Worm (Caenorhabditis elegans) whole organism, L4 larva: Measurements from ENCODE around the gene kcnl-1.

ENCODE experiments used
- ceh-28 ChIP-seq: fragments of 150-350 bp; optimal IDR thresholded peaks from 2 replicates; lab custom pipeline; 2014; ENCODE audit warnings: missing biosample characterization, missing genetic modification reagents, missing genetic modification characterization
- ceh-82 ChIP-seq: sonication (generic microtip); optimal IDR thresholded peaks from 2 replicates; lab custom pipeline; 2017; ENCODE audit warnings: missing biosample characterization, missing genetic modification characterization
- dmd-6 ChIP-seq: fragments of 200-800 bp; sonication (Bioruptor generic); IDR thresholded peaks from 2 replicates; pipeline ENCODE4 v1.3.6; 2022; ENCODE audit warnings: missing genetic modification reagents, missing genetic modification characterization, missing compliant biosample characterization
- fos-1 ChIP-seq: fragments of 150-350 bp; optimal IDR thresholded peaks from 2 replicates; lab custom pipeline; 2014; ENCODE audit warnings: missing biosample characterization, missing genetic modification characterization
- lin-1 ChIP-seq: fragments of 200-800 bp; sonication (Bioruptor generic); IDR thresholded peaks from 2 replicates; pipeline ENCODE4 v1.3.6; 2022; ENCODE audit warnings: missing genetic modification reagents, missing genetic modification characterization, missing compliant biosample characterization
- lin-13 ChIP-seq: fragments of 150-350 bp; optimal IDR thresholded peaks from 2 replicates; lab custom pipeline; 2014; ENCODE audit warnings: missing biosample characterization, missing genetic modification reagents, missing genetic modification characterization
- nhr-102 ChIP-seq: sonication (generic microtip); optimal IDR thresholded peaks from 2 replicates; lab custom pipeline; 2016; ENCODE audit warnings: mild to moderate bottlenecking, missing genetic modification characterization, moderate library complexity, missing compliant biosample characterization
- nhr-48 ChIP-seq: sonication (generic microtip); optimal IDR thresholded peaks from 2 replicates; lab custom pipeline; 2016; ENCODE audit warnings: mild to moderate bottlenecking, missing genetic modification characterization, missing compliant biosample characterization
- nhr-76 ChIP-seq: fragments of 150-350 bp; optimal IDR thresholded peaks from 2 replicates; lab custom pipeline; 2014; ENCODE audit warnings: missing biosample characterization, missing genetic modification characterization
- unc-62 ChIP-seq, 3 experiments: fragments of 150-350 bp in 1 of 3; sonication (generic microtip); optimal IDR thresholded peaks in 2 of 3; peaks in 1 of 3; 1 replicate in 1 of 3; 2 replicates in 2 of 3; lab custom pipeline; 2014 to 2017; ENCODE audit warnings: missing biosample characterization in 3 of 3, missing genetic modification characterization in 3 of 3, missing genetic modification reagents in 3 of 3, missing genotype in 1 of 3
- zfp-3 ChIP-seq: fragments of 200-800 bp; sonication (Bioruptor generic); conservative IDR thresholded peaks from 2 replicates; pipeline ENCODE4 v1.3.6; 2022; ENCODE audit warnings: missing genetic modification reagents, missing genetic modification characterization, missing compliant biosample characterization

DNA sequence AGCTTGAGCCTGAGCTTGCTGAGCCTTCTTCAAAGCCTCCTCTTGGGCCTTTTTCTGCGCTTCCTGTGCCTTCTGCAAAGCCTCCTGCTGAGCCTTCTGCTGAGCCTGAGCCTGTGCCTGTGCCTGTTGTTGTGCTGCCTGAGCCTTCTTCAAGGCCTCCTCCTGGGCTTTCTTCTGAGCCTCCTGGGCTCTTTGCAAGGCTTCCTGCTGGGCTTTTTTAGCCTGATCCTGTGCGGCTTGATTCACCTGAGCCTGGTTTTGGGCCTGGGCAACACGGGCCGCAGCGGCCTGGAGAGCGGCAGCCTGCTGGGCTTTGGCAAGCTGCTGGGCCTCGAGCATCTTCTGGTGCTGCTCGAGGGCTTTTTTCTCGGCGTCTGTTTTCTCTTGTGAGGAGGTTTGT lies 20.2 kb upstream of the kcnl-1 start:
- no peak for TF ChIP-seq dmd-6
- no peak for TF ChIP-seq nhr-76
- TF ChIP-seq lin-1 (GFP tag; lab: Robert Waterston, UW) = no peak
- TF ChIP-seq nhr-48 (tag; lab: Kevin White, UChicago) = no peak
- TF ChIP-seq ceh-82 = no peak
- TF ChIP-seq fos-1 (tag; lab: Kevin White, UChicago) = no peak
- TF ChIP-seq zfp-3 (GFP tag; lab: Robert Waterston, UW) = no peak
- TF ChIP-seq lin-13 = no peak
- no peak for TF ChIP-seq unc-62 (GFP tag; optimal IDR thresholded peaks at IDR 0.05 in 1 of 2; lab: Kevin White, UChicago)
- no peak for TF ChIP-seq unc-62 (tag; optimal IDR thresholded peaks at IDR 0.05; lab: Kevin White, UChicago)
- no peak for TF ChIP-seq ceh-28
- TF ChIP-seq nhr-102 (tag; lab: Kevin White, UChicago) = no peak
